Fruit fly (Drosophila melanogaster): ENCODE data around the gene Galt.

The Galt gene

dm6 chr2L:6693794-6694254 is 26.0 kb upstream of the Galt start (continued):
- no peak for TF ChIP-seq CG12155 (GFP tag; optimal IDR thresholded peaks at IDR 0.05)
- no peak for TF ChIP-seq da (GFP tag; optimal IDR thresholded peaks at IDR 0.05)
- no peak for TF ChIP-seq CG7372 (GFP tag; IDR thresholded peaks at IDR 0.05)
- no peak for TF ChIP-seq slou (GFP tag; optimal IDR thresholded peaks at IDR 0.05)
- no peak for TF ChIP-seq unc-4 (GFP tag; IDR thresholded peaks at IDR 0.05; ENCODE audit: partially characterized antibody)
- peak; percentile 27 for TF ChIP-seq Hr3 (GFP tag; optimal IDR thresholded peaks at IDR 0.05)
- TF ChIP-seq chif (GFP tag; optimal IDR thresholded peaks at IDR 0.05) = peak in 1 of 2 experiments; percentile 44
- no peak for TF ChIP-seq Adf1 (GFP tag; IDR thresholded peaks at IDR 0.05)
- peak; percentile 5 for TF ChIP-seq HmgZ (tag; optimal IDR thresholded peaks at IDR 0.05)
- 0 out of 2 replicates have a peak, but pooled peaks have one; percentile 21 for TF ChIP-seq sisA (GFP tag; IDR thresholded peaks at IDR 0.05)
- TF ChIP-seq Ets97D (GFP tag; optimal IDR thresholded peaks at IDR 0.05) = no peak
- no peak for TF ChIP-seq CG34422 (GFP tag; IDR thresholded peaks at IDR 0.05)

dm6 chr2L:6692048-6692447 is 24.2 kb upstream of the Galt start:
- no peak for TF ChIP-seq CG4820 (GFP tag; optimal IDR thresholded peaks at IDR 0.05)
- TF ChIP-seq PHDP (tag; optimal IDR thresholded peaks at IDR 0.05) = no peak
- no peak for TF ChIP-seq nerfin-2 (GFP tag; IDR thresholded peaks at IDR 0.05; ENCODE audit: partially characterized antibody)
- no peak for TF ChIP-seq CG17359 (tag; optimal IDR thresholded peaks at IDR 0.05)
- TF ChIP-seq Trl (optimal IDR thresholded peaks at IDR 0.05) = no peak
- no peak for TF ChIP-seq Trl (GFP tag; optimal IDR thresholded peaks at IDR 0.05)
- TF ChIP-seq gro (GFP tag; optimal IDR thresholded peaks at IDR 0.05) = no peak
- TF ChIP-seq CG17361 (GFP tag; IDR thresholded peaks at IDR 0.05) = no peak
- no peak for TF ChIP-seq CG6765 (GFP tag; optimal IDR thresholded peaks at IDR 0.05)
- TF ChIP-seq mld (GFP tag; IDR thresholded peaks at IDR 0.05; ENCODE audit: partially characterized antibody) = no peak
- no peak for TF ChIP-seq Dref (GFP tag; IDR thresholded peaks at IDR 0.05)
- TF ChIP-seq D (optimal IDR thresholded peaks at IDR 0.05) = no peak
- no peak for TF ChIP-seq D (GFP tag; optimal IDR thresholded peaks at IDR 0.05)
- no peak for TF ChIP-seq ftz-f1 (GFP tag; optimal IDR thresholded peaks at IDR 0.05)
- TF ChIP-seq CG4617 (GFP tag; optimal IDR thresholded peaks at IDR 0.05; ENCODE audit: borderline replicate concordance) = no peak
- no peak for TF ChIP-seq ERR (GFP tag; optimal IDR thresholded peaks at IDR 0.05)
- TF ChIP-seq sqz (GFP tag; optimal IDR thresholded peaks at IDR 0.05) = no peak
- TF ChIP-seq Dad (GFP tag; optimal IDR thresholded peaks at IDR 0.05) = no peak
- TF ChIP-seq vvl (GFP tag; IDR thresholded peaks at IDR 0.05) = 0 out of 2 replicates have a peak, but pooled peaks have one; percentile 7
- TF ChIP-seq CG11085 (GFP tag; IDR thresholded peaks at IDR 0.05) = no peak
- no peak for TF ChIP-seq CG10147 (GFP tag; optimal IDR thresholded peaks at IDR 0.05)
- no peak for TF ChIP-seq H15 (GFP tag; IDR thresholded peaks at IDR 0.05)
- no peak for TF ChIP-seq cato (GFP tag; optimal IDR thresholded peaks at IDR 0.05; ENCODE audit: borderline replicate concordance)
- peak; percentile 75 for TF ChIP-seq sens (GFP tag)
- no peak for TF ChIP-seq Lhr (GFP tag; optimal IDR thresholded peaks at IDR 0.05)
- no peak for TF ChIP-seq shn (GFP tag; optimal IDR thresholded peaks at IDR 0.05)
- no peak for TF ChIP-seq insv (GFP tag; optimal IDR thresholded peaks at IDR 0.05)
- TF ChIP-seq CG2678 (tag; optimal IDR thresholded peaks at IDR 0.05) = no peak
- peak; percentile 24 for TF ChIP-seq Sox102F (GFP tag; optimal IDR thresholded peaks at IDR 0.05)
- peak; percentile 10 for TF ChIP-seq CG11504 (tag; optimal IDR thresholded peaks at IDR 0.05)
- TF ChIP-seq Med (GFP tag) = peak; percentile 64
- TF ChIP-seq D19A (tag; optimal IDR thresholded peaks at IDR 0.05) = peak; percentile 58
- no peak for TF ChIP-seq CG9932 (GFP tag; IDR thresholded peaks at IDR 0.05)
- no peak for TF ChIP-seq CG32772 (GFP tag; IDR thresholded peaks at IDR 0.05)
- no peak for TF ChIP-seq CG10979 (tag; optimal IDR thresholded peaks at IDR 0.05)
- no peak for TF ChIP-seq Dip2 (GFP tag; IDR thresholded peaks at IDR 0.05)
- TF ChIP-seq Dip3 (GFP tag; optimal IDR thresholded peaks at IDR 0.05) = no peak
- no peak for TF ChIP-seq Bdp1 (GFP tag; optimal IDR thresholded peaks at IDR 0.05)
- no peak for TF ChIP-seq twi (tag; optimal IDR thresholded peaks at IDR 0.05)
- no peak for TF ChIP-seq sima (GFP tag; optimal IDR thresholded peaks at IDR 0.05)

Measured in whole organism, embryonic.